Worm (Caenorhabditis elegans) whole organism, L4 larva: ENCODE measurements around the gene nspc-18.

Experiments used
- R02D3.7 ChIP-seq: fragments of 150-350 bp; sonication (generic microtip); optimal IDR thresholded peaks from 3 replicates; lab custom pipeline; 2014; ENCODE audit warnings: missing biosample characterization, missing genetic modification characterization
- aha-1 ChIP-seq: fragments of 150-350 bp; peaks from one replicate; lab custom pipeline; 2014; ENCODE audit warnings: missing biosample characterization, missing genetic modification characterization
- ama-1 ChIP-seq: fragments of 150-350 bp; optimal IDR thresholded peaks from 2 replicates; lab custom pipeline; 2014; ENCODE audit warnings: inconsistent platforms, mixed read lengths
- dve-1 ChIP-seq: sonication (generic microtip); optimal IDR thresholded peaks from 2 replicates; lab custom pipeline; 2017; ENCODE audit warnings: antibody characterized with exemption, mild to moderate bottlenecking, missing genetic modification characterization, missing compliant biosample characterization; ENCODE audit not compliant: insufficient read depth
- egl-27 ChIP-seq: sonication (generic microtip); optimal IDR thresholded peaks from 3 replicates; lab custom pipeline; 2017; ENCODE audit warnings: missing biosample characterization, missing genetic modification reagents, missing genetic modification characterization
- hlh-11 ChIP-seq: fragments of 200-800 bp; sonication (Bioruptor generic); optimal IDR thresholded peaks from 2 replicates; lab custom pipeline; 2018; ENCODE audit warnings: mild to moderate bottlenecking, missing genetic modification characterization, missing compliant biosample characterization
- lin-13 ChIP-seq: fragments of 150-350 bp; optimal IDR thresholded peaks from 2 replicates; lab custom pipeline; 2014; ENCODE audit warnings: missing biosample characterization, missing genetic modification reagents, missing genetic modification characterization
- mdl-1 ChIP-seq, 2 experiments: fragments of 150-350 bp in 1 of 2; sonication (generic microtip) in 1 of 2; optimal IDR thresholded peaks; 2 replicates each; lab custom pipeline; 2014 to 2017; ENCODE audit warnings: missing biosample characterization in 2 of 2, missing genetic modification characterization in 2 of 2
- nhr-11 ChIP-seq: fragments of 150-350 bp; optimal IDR thresholded peaks from 2 replicates; lab custom pipeline; 2014; ENCODE audit warnings: missing biosample characterization, missing genetic modification characterization
- pha-4 ChIP-seq, 2 experiments: fragments of 150-350 bp in 1 of 2; fragments of 200-800 bp in 1 of 2; sonication (Bioruptor generic) in 1 of 2; IDR thresholded peaks in 1 of 2; optimal IDR thresholded peaks in 1 of 2; 2 replicates each; pipeline versions ENCODE4 v1.3.6 to Lab custom; 2014 to 2022; ENCODE audit warnings: missing genetic modification characterization in 2 of 2, missing genetic modification reagents in 2 of 2, missing biosample characterization in 1 of 2, missing compliant biosample characterization in 1 of 2
- snpc-4 ChIP-seq: fragments of 150-350 bp; optimal IDR thresholded peaks from 2 replicates; lab custom pipeline; 2014; ENCODE audit warnings: missing biosample characterization, missing genetic modification characterization
- vab-7 ChIP-seq: fragments of 200-800 bp; sonication (Bioruptor generic); IDR thresholded peaks from 2 replicates; pipeline ENCODE4 v1.3.6; 2022; ENCODE audit warnings: missing genetic modification reagents, missing genetic modification characterization, missing compliant biosample characterization
- zag-1 ChIP-seq: fragments of 150-350 bp; optimal IDR thresholded peaks from 2 replicates; lab custom pipeline; 2014; ENCODE audit warnings: missing biosample characterization, missing genetic modification characterization
- ztf-11 ChIP-seq: fragments of 150-350 bp; optimal IDR thresholded peaks from 2 replicates; lab custom pipeline; 2014; ENCODE audit warnings: missing biosample characterization, missing genetic modification characterization

DNA sequence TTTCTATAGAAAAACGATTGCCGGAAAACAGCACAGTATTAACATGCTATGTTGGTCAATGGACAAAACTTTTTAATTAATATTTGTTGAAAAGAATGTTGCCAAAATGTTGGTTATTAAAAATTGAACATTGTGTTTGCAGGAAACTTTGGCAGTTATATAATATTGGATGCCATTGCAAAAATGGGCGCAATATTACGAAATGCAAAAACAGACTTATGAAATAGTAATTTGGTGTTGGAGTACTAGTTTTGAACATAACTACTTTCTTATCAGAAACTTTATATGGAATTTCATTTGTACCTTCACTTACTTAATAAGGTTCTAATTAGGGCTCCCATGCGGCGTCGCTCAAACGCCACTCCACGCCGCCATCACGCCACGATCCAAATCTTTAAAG lies 17.1 kb downstream of the nspc-18 start:
- TF ChIP-seq hlh-11 (tag; lab: Kevin White, UChicago): no peak
- no peak for TF ChIP-seq pha-4 (GFP tag; IDR thresholded peaks at IDR 0.05; lab: Robert Waterston, UW)
- TF ChIP-seq pha-4 (tag; optimal IDR thresholded peaks at IDR 0.05; lab: Kevin White, UChicago): no peak
- TF ChIP-seq nhr-11 (tag; lab: Kevin White, UChicago): no peak
- TF ChIP-seq ztf-11: no peak
- TF ChIP-seq snpc-4 (tag; lab: Kevin White, UChicago): no peak
- TF ChIP-seq aha-1 (tag; lab: Kevin White, UChicago): no peak
- TF ChIP-seq R02D3.7 (tag; lab: Kevin White, UChicago): no peak
- no peak for TF ChIP-seq mdl-1 (tag; optimal IDR thresholded peaks at IDR 0.05; lab: Kevin White, UChicago)
- TF ChIP-seq ama-1 (lab: Kevin White, UChicago): no peak
- no peak for TF ChIP-seq egl-27 (tag; lab: Kevin White, UChicago)
- TF ChIP-seq zag-1 (tag; lab: Kevin White, UChicago): no peak
- no peak for TF ChIP-seq dve-1 (tag; lab: Kevin White, UChicago)
- no peak for TF ChIP-seq vab-7
- TF ChIP-seq lin-13: no peak
